Fruit fly (Drosophila melanogaster) whole organism, pupa: ENCODE results near the gene Ir7g.

Source experiments
- EcR ChIP-seq: fragments of 200-800 bp; sonication (Bioruptor generic); optimal IDR thresholded peaks from 3 replicates; lab custom pipeline; 2019; ENCODE audit warnings: missing biosample characterization, missing genetic modification characterization, mild to moderate bottlenecking, moderate library complexity, missing genetic modification reagents
- Ets98B ChIP-seq: fragments of 200-800 bp; sonication (Bioruptor generic); IDR thresholded peaks from 2 replicates; pipeline ENCODE4 v1.3.6; 2022; ENCODE audit warnings: missing biosample characterization, missing genetic modification characterization

dm6 chrX:7874094-7874493, 10.4 kb upstream of the Ir7g start, which contains the start of gene Ir7c:
- TF ChIP-seq Ets98B (GFP tag; lab: Robert Waterston, UW) (no peak), EcR (GFP tag; lab: Kevin White, UChicago) (no peak)
